Worm (Caenorhabditis elegans) whole organism, L4 larva: ENCODE data around the gene ops-1.

Experiments used
- ama-1 ChIP-seq: fragments of 150-350 bp; optimal IDR thresholded peaks from 2 replicates; lab custom pipeline; 2014; ENCODE audit warnings: inconsistent platforms, mixed read lengths
- dpl-1 ChIP-seq: fragments of 150-350 bp; optimal IDR thresholded peaks from 2 replicates; lab custom pipeline; 2014; ENCODE audit warnings: missing biosample characterization, missing genetic modification reagents, missing genetic modification characterization
- fkh-10 ChIP-seq: fragments of 150-350 bp; optimal IDR thresholded peaks from 2 replicates; lab custom pipeline; 2014; ENCODE audit warnings: missing biosample characterization, missing genetic modification reagents, missing genetic modification characterization
- pha-4 ChIP-seq, 2 experiments: fragments of 150-350 bp in 1 of 2; fragments of 200-800 bp in 1 of 2; sonication (Bioruptor generic) in 1 of 2; IDR thresholded peaks in 1 of 2; optimal IDR thresholded peaks in 1 of 2; 2 replicates each; pipeline versions ENCODE4 v1.3.6 to Lab custom; 2014 to 2022; ENCODE audit warnings: missing genetic modification characterization in 2 of 2, missing genetic modification reagents in 2 of 2, missing biosample characterization in 1 of 2, missing compliant biosample characterization in 1 of 2
- skn-1 ChIP-seq: fragments of 150-350 bp; optimal IDR thresholded peaks from 2 replicates; lab custom pipeline; 2014; ENCODE audit warnings: missing biosample characterization, missing genetic modification characterization
- zag-1 ChIP-seq: fragments of 150-350 bp; optimal IDR thresholded peaks from 2 replicates; lab custom pipeline; 2014; ENCODE audit warnings: missing biosample characterization, missing genetic modification characterization

DNA sequence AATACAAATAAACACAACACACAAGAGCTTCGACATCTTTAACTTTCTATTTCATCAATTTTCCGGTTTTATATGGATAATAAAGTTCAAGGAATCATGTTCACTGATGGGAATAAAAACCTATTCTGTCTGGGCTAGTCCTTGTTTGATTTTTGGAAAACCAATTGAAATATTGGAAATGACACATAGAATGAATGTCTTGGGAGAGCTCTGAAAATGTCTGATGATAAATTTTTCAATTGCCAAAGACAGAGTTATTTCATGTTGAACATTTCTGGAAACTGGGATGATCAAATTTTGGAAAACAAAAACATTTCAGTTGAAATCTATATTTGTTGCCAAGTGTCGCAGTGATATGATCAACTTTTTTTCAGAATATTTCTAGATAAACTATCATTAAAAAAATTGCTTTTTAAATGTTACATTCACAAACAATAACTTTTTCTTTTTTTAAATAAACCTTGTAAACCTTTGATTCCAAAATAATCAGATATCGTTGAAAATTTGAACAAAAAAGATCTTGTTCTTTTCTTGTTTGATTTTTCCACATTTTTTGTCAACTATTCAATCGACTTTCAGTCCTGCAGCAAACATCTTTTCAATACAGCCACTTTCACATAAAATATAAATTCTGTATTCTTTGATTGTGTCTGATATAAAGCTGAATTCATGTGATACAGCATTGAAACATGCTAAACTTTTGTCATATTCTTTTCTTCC is 46.5 kb downstream of the ops-1 start, which contains the start of the genes F58F9.6 and F58F9.8:
- TF ChIP-seq dpl-1 (GFP tag; lab: Kevin White, UChicago) (no peak), skn-1 (tag; lab: Kevin White, UChicago) (no peak), fkh-10 (GFP tag; lab: Kevin White, UChicago) (no peak), ama-1 (lab: Kevin White, UChicago) (no peak), zag-1 (no peak), pha-4 (GFP tag; IDR thresholded peaks at IDR 0.05; lab: Robert Waterston, UW) (no peak), pha-4 (tag; optimal IDR thresholded peaks at IDR 0.05; lab: Kevin White, UChicago) (no peak)
